Worm (Caenorhabditis elegans) whole organism, early embryonic: ENCODE results near the gene Y116F11B.9.

Experiments
- F13C5.2 ChIP-seq: sonication (generic microtip); optimal IDR thresholded peaks from 2 replicates; lab custom pipeline; 2017; ENCODE audit warnings: mild to moderate bottlenecking, missing genetic modification characterization, inconsistent platforms, missing compliant biosample characterization
- aly-1 ChIP-seq: sonication (generic microtip); optimal IDR thresholded peaks from 2 replicates; lab custom pipeline; 2016; ENCODE audit warnings: missing genetic modification characterization, missing compliant biosample characterization
- ama-1 ChIP-seq: fragments of 150-350 bp; optimal IDR thresholded peaks from 2 replicates; lab custom pipeline; 2014
- ceh-36 ChIP-seq: sonication (generic microtip); optimal IDR thresholded peaks from 2 replicates; lab custom pipeline; 2016; ENCODE audit warnings: missing genetic modification characterization, inconsistent platforms, missing compliant biosample characterization
- ets-7 ChIP-seq: sonication (generic microtip); optimal IDR thresholded peaks from 2 replicates; lab custom pipeline; 2016; ENCODE audit warnings: missing genotype, missing genetic modification characterization, missing compliant biosample characterization
- hmbx-1 ChIP-seq: sonication (generic microtip); optimal IDR thresholded peaks from 2 replicates; lab custom pipeline; 2016; ENCODE audit warnings: mild to moderate bottlenecking, missing genetic modification characterization, missing compliant biosample characterization
- hnd-1 ChIP-seq: sonication (generic microtip); optimal IDR thresholded peaks from 2 replicates; lab custom pipeline; 2016; ENCODE audit warnings: missing genetic modification characterization, missing compliant biosample characterization
- pes-1 ChIP-seq: fragments of 200-800 bp; sonication (Bioruptor generic); IDR thresholded peaks from 2 replicates; pipeline ENCODE4 v1.3.6; 2022; ENCODE audit warnings: missing genetic modification reagents, missing genetic modification characterization, missing compliant biosample characterization
- scrt-1 ChIP-seq: fragments of 200-800 bp; sonication (Bioruptor generic); IDR thresholded peaks from 2 replicates; pipeline ENCODE4 v1.3.6; 2022; ENCODE audit warnings: missing genetic modification characterization, missing compliant biosample characterization
- sea-1 ChIP-seq: fragments of 200-800 bp; sonication (Bioruptor generic); conservative IDR thresholded peaks from 2 replicates; pipeline ENCODE4 v1.3.6; 2022; ENCODE audit warnings: missing genetic modification characterization, missing compliant biosample characterization
- tbx-37 ChIP-seq: fragments of 200-800 bp; sonication (Bioruptor generic); conservative IDR thresholded peaks from 2 replicates; pipeline ENCODE4 v1.3.6; 2022; ENCODE audit warnings: missing genetic modification reagents, missing genetic modification characterization, missing compliant biosample characterization

DNA sequence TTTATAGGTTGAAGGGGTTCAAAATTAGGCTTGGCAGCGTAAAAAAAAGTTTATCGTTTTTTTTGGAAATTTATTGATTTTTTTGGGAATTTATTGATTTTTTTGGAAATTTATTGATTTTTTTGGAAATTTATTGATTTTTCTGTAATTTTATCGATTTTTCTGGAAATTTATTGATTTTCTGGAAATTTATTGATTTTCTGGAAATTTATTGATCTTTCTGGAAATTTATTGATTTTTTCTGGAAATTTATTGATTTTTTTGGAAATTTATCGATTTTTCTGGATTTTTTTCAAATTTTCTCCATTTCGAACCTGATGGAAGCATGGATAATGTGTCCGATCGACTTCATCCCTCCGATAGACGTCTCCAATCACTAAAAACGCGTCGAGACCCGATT is 37.0 kb upstream of the Y116F11B.9 start:
- TF ChIP-seq hmbx-1 (tag; lab: Kevin White, UChicago) (no peak), hnd-1 (tag; lab: Kevin White, UChicago) (no peak), scrt-1 (GFP tag; lab: Robert Waterston, UW) (no peak), sea-1 (GFP tag; lab: Robert Waterston, UW) (no peak), pes-1 (GFP tag; lab: Robert Waterston, UW) (no peak), tbx-37 (GFP tag; lab: Robert Waterston, UW) (no peak), ceh-36 (tag; lab: Kevin White, UChicago) (no peak), ets-7 (no peak), aly-1 (tag; lab: Kevin White, UChicago) (no peak), ama-1 (lab: Kevin White, UChicago) (no peak), F13C5.2 (tag; lab: Kevin White, UChicago) (no peak)
